Fruit fly (Drosophila melanogaster) whole organism, pupa: ENCODE results near the gene Mur2B.
A peak's percentile ranks its signal among the peaks of the same experiment; 100 is the strongest.

Source experiments
- CG12605 ChIP-seq: fragments of 200-800 bp; sonication (Bioruptor generic); IDR thresholded peaks from 2 replicates; pipeline ENCODE4 v1.3.6; 2022; ENCODE audit warnings: missing biosample characterization, missing genetic modification characterization
- CG32121 ChIP-seq: fragments of 200-800 bp; sonication (Bioruptor generic); IDR thresholded peaks from 2 replicates; pipeline ENCODE4 v1.3.6; 2022; ENCODE audit warnings: missing biosample characterization, missing genetic modification characterization
- CG4496 ChIP-seq: fragments of 200-800 bp; sonication (Bioruptor generic); IDR thresholded peaks from 3 replicates; pipeline ENCODE4 v1.3.6; 2022; ENCODE audit warnings: missing biosample characterization, missing genetic modification characterization
- CG8301 ChIP-seq: fragments of 200-800 bp; sonication (Bioruptor generic); optimal IDR thresholded peaks from 2 replicates; lab custom pipeline; 2018; ENCODE audit warnings: missing biosample characterization, mild to moderate bottlenecking, missing genetic modification characterization
- Pif1A ChIP-seq: fragments of 200-800 bp; sonication (Bioruptor generic); optimal IDR thresholded peaks from 3 replicates; lab custom pipeline; 2016; ENCODE audit warnings: missing biosample characterization, missing genetic modification characterization
- gl ChIP-seq: fragments of 200-800 bp; sonication (Bioruptor generic); optimal IDR thresholded peaks from 2 replicates; lab custom pipeline; 2018; ENCODE audit warnings: missing biosample characterization, mild to moderate bottlenecking, missing genetic modification characterization

dm6 chrX:1607810-1608209, 60.8 kb downstream of the Mur2B start:
- TF ChIP-seq Pif1A (GFP tag; lab: Kevin White, UChicago) (peak; percentile 10), CG4496 (peak; percentile 40; the same call in 1 of the 3 replicates), CG32121 (no peak), CG12605 (GFP tag; lab: Robert Waterston, UW) (0 out of 2 replicates have a peak, but pooled peaks have one; percentile 21), gl (tag; lab: Kevin White, UChicago) (no peak), CG8301 (tag; lab: Kevin White, UChicago) (no peak)
